Fruit fly (Drosophila melanogaster): ENCODE measurements around the gene alphaCOP.

Gene alphaCOP

dm6 chr3L:1664205-1664604 is 19.2 kb upstream of the alphaCOP start:
- TF ChIP-seq ovo (GFP tag; optimal IDR thresholded peaks at IDR 0.05) (no peak), kay (GFP tag; ENCODE audit: borderline replicate concordance) (no peak), CG33017 (tag; optimal IDR thresholded peaks at IDR 0.05) (no peak), Mnt (GFP tag; optimal IDR thresholded peaks at IDR 0.05) (no peak), CG11617 (GFP tag; optimal IDR thresholded peaks at IDR 0.05) (no peak), bab1 (GFP tag; optimal IDR thresholded peaks at IDR 0.05) (no peak), tj (GFP tag; optimal IDR thresholded peaks at IDR 0.05) (no peak), Hr96 (GFP tag; optimal IDR thresholded peaks at IDR 0.05) (no peak), cic (GFP tag; optimal IDR thresholded peaks at IDR 0.05) (no peak), CG1620 (GFP tag; optimal IDR thresholded peaks at IDR 0.05) (no peak), CG7045 (GFP tag; optimal IDR thresholded peaks at IDR 0.05) (no peak), CG7101 (tag; optimal IDR thresholded peaks at IDR 0.05) (no peak), CG12768 (GFP tag; optimal IDR thresholded peaks at IDR 0.05) (no peak), CG14711 (tag; optimal IDR thresholded peaks at IDR 0.05) (no peak), Clk (GFP tag; optimal IDR thresholded peaks at IDR 0.05) (no peak), toe (GFP tag; optimal IDR thresholded peaks at IDR 0.05) (no peak)

DNA sequence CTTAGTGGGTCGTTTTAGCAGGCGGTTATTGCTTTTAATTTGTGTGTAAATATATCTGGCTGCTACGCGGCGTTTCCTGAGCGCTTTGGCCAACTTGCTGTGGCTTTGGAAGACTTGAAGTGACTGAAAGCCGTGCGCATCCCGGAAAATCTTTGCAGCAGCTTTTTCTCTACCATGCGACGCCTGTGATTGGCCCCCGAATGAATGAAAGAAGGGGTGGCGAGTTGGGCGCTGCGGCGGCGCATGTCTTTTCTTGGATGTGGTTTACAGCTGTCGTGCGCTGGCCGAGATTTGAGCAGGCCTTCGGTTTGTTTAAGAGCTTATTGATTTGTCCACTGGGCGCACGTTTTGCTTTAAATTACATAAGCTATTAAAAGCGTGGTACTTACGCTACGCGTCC is 18.5 kb upstream of the alphaCOP start:
- no peak for TF ChIP-seq cnc (optimal IDR thresholded peaks at IDR 0.05)
- TF ChIP-seq Clk (GFP tag; optimal IDR thresholded peaks at IDR 0.05): no peak
- no peak for TF ChIP-seq pad (GFP tag; optimal IDR thresholded peaks at IDR 0.05)
- no peak for TF ChIP-seq CG1620 (GFP tag; optimal IDR thresholded peaks at IDR 0.05)
- no peak for TF ChIP-seq CG7101 (tag; optimal IDR thresholded peaks at IDR 0.05)
- no peak for TF ChIP-seq toe (GFP tag; optimal IDR thresholded peaks at IDR 0.05)
- no peak for TF ChIP-seq kay (GFP tag; ENCODE audit: borderline replicate concordance)
- no peak for TF ChIP-seq ovo (GFP tag; optimal IDR thresholded peaks at IDR 0.05)
- no peak for TF ChIP-seq Mnt (GFP tag; optimal IDR thresholded peaks at IDR 0.05)
- no peak for TF ChIP-seq cic (GFP tag; optimal IDR thresholded peaks at IDR 0.05)
- TF ChIP-seq Hr96 (GFP tag; optimal IDR thresholded peaks at IDR 0.05): no peak
- no peak for TF ChIP-seq CG14711 (tag; optimal IDR thresholded peaks at IDR 0.05)
- no peak for TF ChIP-seq CG7045 (GFP tag; optimal IDR thresholded peaks at IDR 0.05)
- no peak for TF ChIP-seq CG33017 (tag; optimal IDR thresholded peaks at IDR 0.05)
- TF ChIP-seq CG5204 (GFP tag; optimal IDR thresholded peaks at IDR 0.05): no peak
- TF ChIP-seq CG12768 (GFP tag; optimal IDR thresholded peaks at IDR 0.05): no peak
- TF ChIP-seq CG11617 (GFP tag; optimal IDR thresholded peaks at IDR 0.05): no peak
- TF ChIP-seq Crg-1 (GFP tag; optimal IDR thresholded peaks at IDR 0.05): no peak

- TF ChIP-seq CG11617 (GFP tag; optimal IDR thresholded peaks at IDR 0.05): no peak
- peak; percentile 54 for TF ChIP-seq Mnt (GFP tag; optimal IDR thresholded peaks at IDR 0.05)
- TF ChIP-seq cic (GFP tag; optimal IDR thresholded peaks at IDR 0.05): peak; percentile 12
Observed at dm6 chr3L:1661738-1662370, 16.9 kb upstream of the alphaCOP start.

DNA sequence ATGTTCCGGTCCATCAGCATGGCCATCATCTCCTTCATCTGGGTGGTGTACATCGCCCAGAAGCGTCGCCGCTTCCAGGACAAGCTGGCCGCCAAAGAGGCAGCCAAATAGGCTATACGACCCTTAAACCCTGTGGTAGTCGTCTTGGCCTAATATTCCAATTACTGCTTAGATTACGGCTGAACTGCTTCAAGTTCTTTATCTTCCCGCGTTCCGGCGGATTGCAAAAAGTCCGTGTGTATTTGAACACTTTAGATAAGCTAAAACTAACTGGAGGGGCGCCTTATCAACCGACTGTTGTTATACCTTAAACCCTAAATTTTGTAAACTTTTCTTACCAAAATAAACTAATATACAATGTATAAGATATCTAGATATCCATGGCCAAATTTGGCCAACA is 8.8 kb upstream of the alphaCOP start:
- TF ChIP-seq toe (GFP tag; optimal IDR thresholded peaks at IDR 0.05) (no peak), CG14711 (tag; optimal IDR thresholded peaks at IDR 0.05) (no peak), CG12768 (GFP tag; optimal IDR thresholded peaks at IDR 0.05) (no peak), CG7045 (GFP tag; optimal IDR thresholded peaks at IDR 0.05) (no peak), cic (GFP tag; optimal IDR thresholded peaks at IDR 0.05) (peak; percentile 30), CG7101 (tag; optimal IDR thresholded peaks at IDR 0.05) (no peak)

dm6 chr3L:1652700-1653200 is 7.8 kb upstream of the alphaCOP start, which contains the start of the genes CG7970 and Vta1:
Gene CG7970, plus strand, starts transcription at chr3L:1652750.
Gene Vta1, minus strand, starts transcription at chr3L:1652900.
- peak; percentile 17 for TF ChIP-seq CG14711 (tag; optimal IDR thresholded peaks at IDR 0.05)
- no peak for TF ChIP-seq Clk (GFP tag; optimal IDR thresholded peaks at IDR 0.05)
- TF ChIP-seq CG33017 (tag; optimal IDR thresholded peaks at IDR 0.05): peak; percentile 52
- TF ChIP-seq CG12768 (GFP tag; optimal IDR thresholded peaks at IDR 0.05): peak; percentile 93
- peak; percentile 21 for TF ChIP-seq Crg-1 (GFP tag; optimal IDR thresholded peaks at IDR 0.05)
- peak; percentile 31 for TF ChIP-seq bab1 (GFP tag; optimal IDR thresholded peaks at IDR 0.05)
- TF ChIP-seq cnc (optimal IDR thresholded peaks at IDR 0.05): no peak
- TF ChIP-seq tj (GFP tag; optimal IDR thresholded peaks at IDR 0.05): peak; percentile 9
- peak; percentile 16 for TF ChIP-seq CG11617 (GFP tag; optimal IDR thresholded peaks at IDR 0.05)

DNA sequence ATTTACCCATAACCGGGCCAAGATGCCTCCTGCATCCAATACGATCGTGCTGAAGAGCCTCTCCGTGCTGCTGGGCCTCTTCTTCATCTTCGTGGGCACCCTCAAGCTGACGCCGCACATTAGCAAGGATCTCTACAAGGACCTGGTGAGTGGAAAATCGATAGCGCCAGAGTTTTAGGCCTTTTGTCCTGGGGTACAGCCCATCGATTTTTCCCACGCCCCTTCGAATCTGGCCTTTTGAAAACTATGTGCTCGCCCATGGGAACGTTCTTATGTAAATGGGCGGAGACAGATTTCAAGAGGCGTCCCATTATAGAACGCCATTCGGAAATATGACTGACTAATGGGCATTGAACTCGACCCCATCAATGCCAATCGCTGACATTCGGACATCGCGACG is 4.4 kb upstream of the alphaCOP start:
- TF ChIP-seq CG14711 (tag; optimal IDR thresholded peaks at IDR 0.05) (no peak), CG7045 (GFP tag; optimal IDR thresholded peaks at IDR 0.05) (no peak), CG7101 (tag; optimal IDR thresholded peaks at IDR 0.05) (no peak), CG5204 (GFP tag; optimal IDR thresholded peaks at IDR 0.05) (no peak), ovo (GFP tag; optimal IDR thresholded peaks at IDR 0.05) (no peak), Mnt (GFP tag; optimal IDR thresholded peaks at IDR 0.05) (no peak)

dm6 chr3L:1648690-1649355 is 3.8 kb upstream of the alphaCOP start, which contains the start of gene CG13920:
Gene CG13920, plus strand, starts transcription at chr3L:1648944.
- no peak for TF ChIP-seq kay (GFP tag; ENCODE audit: borderline replicate concordance)
- no peak for TF ChIP-seq Crg-1 (GFP tag; optimal IDR thresholded peaks at IDR 0.05)
- no peak for TF ChIP-seq tj (GFP tag; optimal IDR thresholded peaks at IDR 0.05)
- TF ChIP-seq Clk (GFP tag; optimal IDR thresholded peaks at IDR 0.05): no peak
- no peak for TF ChIP-seq cnc (optimal IDR thresholded peaks at IDR 0.05)
- no peak for TF ChIP-seq CG5204 (GFP tag; optimal IDR thresholded peaks at IDR 0.05)
- TF ChIP-seq CG33017 (tag; optimal IDR thresholded peaks at IDR 0.05): no peak
- no peak for TF ChIP-seq CG7045 (GFP tag; optimal IDR thresholded peaks at IDR 0.05)
- TF ChIP-seq CG1620 (GFP tag; optimal IDR thresholded peaks at IDR 0.05): no peak
- TF ChIP-seq ovo (GFP tag; optimal IDR thresholded peaks at IDR 0.05): no peak
- TF ChIP-seq toe (GFP tag; optimal IDR thresholded peaks at IDR 0.05): no peak
- no peak for TF ChIP-seq CG11617 (GFP tag; optimal IDR thresholded peaks at IDR 0.05)
- no peak for TF ChIP-seq Hr96 (GFP tag; optimal IDR thresholded peaks at IDR 0.05)
- TF ChIP-seq Mnt (GFP tag; optimal IDR thresholded peaks at IDR 0.05): no peak
